Fruit fly (Drosophila melanogaster) whole organism, prepupa: ENCODE data around the gene CG9672.

Source experiments
- CG10631 ChIP-seq: fragments of 200-800 bp; sonication (Bioruptor generic); optimal IDR thresholded peaks from 2 replicates; lab custom pipeline; 2016; ENCODE audit warnings: missing biosample characterization, missing genetic modification characterization
- CG11294 ChIP-seq: fragments of 200-800 bp; sonication (Bioruptor generic); IDR thresholded peaks from 2 replicates; pipeline ENCODE4 v1.3.6; 2022; ENCODE audit warnings: missing biosample characterization, missing genetic modification characterization
- CG11762 ChIP-seq: fragments of 200-800 bp; sonication (Bioruptor generic); optimal IDR thresholded peaks from 3 replicates; lab custom pipeline; 2016; ENCODE audit warnings: missing biosample characterization, missing genetic modification characterization; ENCODE audit not compliant: insufficient read depth
- CG15336 ChIP-seq: fragments of 200-800 bp; sonication (Bioruptor generic); IDR thresholded peaks from 2 replicates; pipeline ENCODE4 v1.3.6; 2022; ENCODE audit warnings: missing biosample characterization, missing genetic modification characterization
- CG1621 ChIP-seq: fragments of 200-800 bp; sonication (Bioruptor generic); optimal IDR thresholded peaks from 3 replicates; lab custom pipeline; 2018; ENCODE audit warnings: missing biosample characterization, mild to moderate bottlenecking, missing genetic modification characterization
- CG16779 ChIP-seq: fragments of 200-800 bp; sonication (Bioruptor generic); optimal IDR thresholded peaks from 3 replicates; lab custom pipeline; 2017; ENCODE audit warnings: missing biosample characterization, mild to moderate bottlenecking, missing genetic modification characterization
- CG31627 ChIP-seq: fragments of 200-800 bp; sonication (Bioruptor generic); optimal IDR thresholded peaks from 3 replicates; lab custom pipeline; 2016; ENCODE audit warnings: missing biosample characterization, missing genetic modification characterization
- CG32006 ChIP-seq: fragments of 200-800 bp; sonication (Bioruptor generic); optimal IDR thresholded peaks from 3 replicates; lab custom pipeline; 2017; ENCODE audit warnings: missing biosample characterization, mild to moderate bottlenecking, missing genetic modification characterization
- CG3919 ChIP-seq: fragments of 200-800 bp; sonication (Bioruptor generic); optimal IDR thresholded peaks from 3 replicates; lab custom pipeline; 2016; ENCODE audit warnings: missing biosample characterization, missing genetic modification characterization
- CG4318 ChIP-seq: fragments of 200-800 bp; sonication (Bioruptor generic); optimal IDR thresholded peaks from 3 replicates; lab custom pipeline; 2017; ENCODE audit warnings: missing biosample characterization, mild to moderate bottlenecking, missing genetic modification characterization
- CG6163 ChIP-seq: fragments of 200-800 bp; sonication (Bioruptor generic); IDR thresholded peaks from 3 replicates; pipeline ENCODE4 v1.3.6; 2022; ENCODE audit warnings: missing biosample characterization, missing genetic modification characterization
- CG6808 ChIP-seq: fragments of 200-800 bp; sonication (Bioruptor generic); optimal IDR thresholded peaks from 3 replicates; lab custom pipeline; 2017; ENCODE audit warnings: missing biosample characterization, missing genetic modification characterization, mild to moderate bottlenecking, moderate library complexity, missing genetic modification reagents
- CG6854 ChIP-seq: fragments of 200-800 bp; sonication (Bioruptor generic); optimal IDR thresholded peaks from 2 replicates; lab custom pipeline; 2017; ENCODE audit warnings: missing biosample characterization, mild to moderate bottlenecking, missing genetic modification characterization
- CG7368 ChIP-seq: fragments of 200-800 bp; sonication (Bioruptor generic); optimal IDR thresholded peaks from 3 replicates; lab custom pipeline; 2016; ENCODE audit warnings: missing biosample characterization, missing genetic modification characterization
- CG8319 ChIP-seq: fragments of 200-800 bp; sonication (Bioruptor generic); optimal IDR thresholded peaks from 3 replicates; lab custom pipeline; 2016; ENCODE audit warnings: missing biosample characterization, missing genetic modification characterization
- CG8632 ChIP-seq: fragments of 200-800 bp; sonication (Bioruptor generic); optimal IDR thresholded peaks from 3 replicates; lab custom pipeline; 2016; ENCODE audit warnings: missing biosample characterization, missing genetic modification characterization
- Eip75B ChIP-seq: fragments of 200-800 bp; sonication (Bioruptor generic); optimal IDR thresholded peaks from 3 replicates; lab custom pipeline; 2016; ENCODE audit warnings: missing biosample characterization, missing genetic modification characterization
- Eip78C ChIP-seq: fragments of 200-800 bp; sonication (Bioruptor generic); peaks from one replicate; lab custom pipeline; 2016; ENCODE audit warnings: missing biosample characterization, missing genetic modification characterization
- Eip93F ChIP-seq: fragments of 200-800 bp; sonication (Bioruptor generic); optimal IDR thresholded peaks from 2 replicates; lab custom pipeline; 2016; ENCODE audit warnings: missing biosample characterization, mild to moderate bottlenecking, missing genetic modification characterization
- Ets21C ChIP-seq: fragments of 200-800 bp; sonication (Bioruptor generic); optimal IDR thresholded peaks from 3 replicates; lab custom pipeline; 2016; ENCODE audit warnings: missing biosample characterization, missing genetic modification characterization
- Ets96B ChIP-seq: fragments of 200-800 bp; optimal IDR thresholded peaks from 2 replicates; lab custom pipeline; 2019; ENCODE audit warnings: missing biosample characterization, mild to moderate bottlenecking, missing genetic modification characterization, moderate library complexity
- Gug ChIP-seq: fragments of 200-800 bp; sonication (Bioruptor generic); IDR thresholded peaks from 2 replicates; pipeline ENCODE4 v1.3.6; 2022; ENCODE audit warnings: missing biosample characterization, missing genetic modification characterization
- Hr38 ChIP-seq: sonication (Bioruptor generic); optimal IDR thresholded peaks from 2 replicates; lab custom pipeline; 2016; ENCODE audit warnings: missing biosample characterization, missing genetic modification characterization
- Lpt ChIP-seq: fragments of 200-800 bp; sonication (Bioruptor generic); optimal IDR thresholded peaks from 3 replicates; lab custom pipeline; 2016; ENCODE audit warnings: missing biosample characterization, missing genetic modification characterization
- Smox ChIP-seq: fragments of 200-800 bp; sonication (Bioruptor generic); optimal IDR thresholded peaks from 3 replicates; lab custom pipeline; 2016; ENCODE audit warnings: missing biosample characterization, missing genetic modification characterization
- Sox102F ChIP-seq: fragments of 200-800 bp; sonication (Bioruptor generic); optimal IDR thresholded peaks from 2 replicates; lab custom pipeline; 2016; ENCODE audit warnings: missing biosample characterization, mild to moderate bottlenecking, missing genetic modification characterization
- Sox14 ChIP-seq: fragments of 200-800 bp; sonication (Bioruptor generic); optimal IDR thresholded peaks from 3 replicates; lab custom pipeline; 2016; ENCODE audit warnings: missing biosample characterization, missing genetic modification characterization
- achi ChIP-seq: fragments of 200-800 bp; sonication (Bioruptor generic); optimal IDR thresholded peaks from 3 replicates; lab custom pipeline; 2016; ENCODE audit warnings: missing biosample characterization, missing genetic modification characterization
- acj6 ChIP-seq: fragments of 200-800 bp; sonication (Bioruptor generic); optimal IDR thresholded peaks from 3 replicates; lab custom pipeline; 2016; ENCODE audit warnings: missing biosample characterization, missing genetic modification characterization
- cyc ChIP-seq: fragments of 200-800 bp; sonication (Bioruptor generic); optimal IDR thresholded peaks from 3 replicates; lab custom pipeline; 2016; ENCODE audit warnings: missing biosample characterization, missing genetic modification characterization
- eg ChIP-seq: fragments of 200-800 bp; sonication (Bioruptor generic); IDR thresholded peaks from 3 replicates; pipeline ENCODE4 v1.3.6; 2022; ENCODE audit warnings: missing biosample characterization, missing genetic modification characterization
- fd85E ChIP-seq: fragments of 200-800 bp; sonication (Bioruptor generic); optimal IDR thresholded peaks from 3 replicates; lab custom pipeline; 2016; ENCODE audit warnings: missing biosample characterization, missing genetic modification characterization
- fkh ChIP-seq: fragments of 200-800 bp; sonication (Bioruptor generic); optimal IDR thresholded peaks from 3 replicates; lab custom pipeline; 2017; ENCODE audit warnings: missing biosample characterization, mild to moderate bottlenecking, missing genetic modification characterization, moderate library complexity
- net ChIP-seq: fragments of 200-800 bp; sonication (Bioruptor generic); optimal IDR thresholded peaks from 3 replicates; lab custom pipeline; 2016; ENCODE audit warnings: missing biosample characterization, missing genetic modification characterization
- pdm3 ChIP-seq: fragments of 200-800 bp; sonication (Bioruptor generic); optimal IDR thresholded peaks from 3 replicates; lab custom pipeline; 2016; ENCODE audit warnings: missing biosample characterization, missing genetic modification characterization
- ss ChIP-seq, 2 experiments: fragments of 200-800 bp; sonication (Bioruptor generic); optimal IDR thresholded peaks; 2 replicates in 1 of 2; 3 replicates in 1 of 2; lab custom pipeline; 2017 to 2018; ENCODE audit warnings: mild to moderate bottlenecking in 2 of 2, missing biosample characterization in 2 of 2, missing genetic modification characterization in 2 of 2, moderate library complexity in 1 of 2
- svp ChIP-seq: fragments of 200-800 bp; sonication (Bioruptor generic); peaks from one replicate; lab custom pipeline; 2016; ENCODE audit warnings: missing biosample characterization, missing genetic modification characterization
- topi ChIP-seq: fragments of 200-800 bp; sonication (Bioruptor generic); optimal IDR thresholded peaks from 3 replicates; lab custom pipeline; 2016; ENCODE audit warnings: missing biosample characterization, missing genetic modification characterization

Gene CG9672

dm6 chrX:16695658-16696181, 11.0 kb downstream of the CG9672 start, which contains the start of gene CG4678:
Gene CG4678, plus strand, starts transcription at chrX:16696131.
- peak; percentile 72 for TF ChIP-seq svp (GFP tag; lab: Kevin White, UChicago)
- no peak for TF ChIP-seq CG6808 (GFP tag; lab: Kevin White, UChicago)
- TF ChIP-seq, all 60 proteins: peak for 1

- no peak for TF ChIP-seq CG7368 (GFP tag; lab: Kevin White, UChicago)
- TF ChIP-seq Eip78C = peak; percentile 82
Measured at dm6 chrX:16694959-16695358, 11.7 kb downstream of the CG9672 start, which contains the start of gene Septin4. Gene Septin4, minus strand, starts transcription at chrX:16695173.

dm6 chrX:16694477-16694876, 12.2 kb downstream of the CG9672 start:
- peak; percentile 5 for TF ChIP-seq fkh (GFP tag; lab: Kevin White, UChicago)
- no peak for TF ChIP-seq acj6
- TF ChIP-seq cyc (GFP tag; lab: Kevin White, UChicago) = no peak
- TF ChIP-seq CG8319 (GFP tag; lab: Kevin White, UChicago) = no peak
- TF ChIP-seq Lpt (GFP tag; lab: Kevin White, UChicago) = peak; percentile 4
- TF ChIP-seq svp (GFP tag; lab: Kevin White, UChicago) = peak; percentile 36
- TF ChIP-seq achi (GFP tag; lab: Kevin White, UChicago) = peak; percentile 19
- TF ChIP-seq net (GFP tag; lab: Kevin White, UChicago) = no peak
- no peak for TF ChIP-seq Smox (GFP tag; lab: Kevin White, UChicago)
- TF ChIP-seq Hr38 (GFP tag; lab: Kevin White, UChicago) = no peak
- TF ChIP-seq eg (GFP tag; lab: Robert Waterston, UW) = peak; percentile 31; the same call in 1 of the 3 replicates
- TF ChIP-seq CG11294 (GFP tag; lab: Robert Waterston, UW) = no peak
- no peak for TF ChIP-seq Sox102F (GFP tag; lab: Kevin White, UChicago)
- peak; percentile 53 for TF ChIP-seq Eip78C

dm6 chrX:16693805-16694387, 12.8 kb downstream of the CG9672 start:
- TF ChIP-seq pdm3 (GFP tag; lab: Kevin White, UChicago) (no peak), net (GFP tag; lab: Kevin White, UChicago) (no peak)

- TF ChIP-seq CG32006 (GFP tag; lab: Kevin White, UChicago) = peak; percentile 43
- peak; percentile 7 for TF ChIP-seq Lpt (GFP tag; lab: Kevin White, UChicago)
- TF ChIP-seq acj6 = no peak
- TF ChIP-seq ss (GFP tag; optimal IDR thresholded peaks at IDR 0.05; lab: Kevin White, UChicago) = no peak
- no peak for TF ChIP-seq CG7368 (GFP tag; lab: Kevin White, UChicago)
- peak; percentile 9 for TF ChIP-seq Eip78C
- TF ChIP-seq fkh (GFP tag; lab: Kevin White, UChicago) = peak; percentile 42
Measured at dm6 chrX:16692325-16692724, 14.3 kb downstream of the CG9672 start.

- TF ChIP-seq CG31627 (GFP tag; lab: Kevin White, UChicago) (peak; percentile 80), Sox102F (GFP tag; lab: Kevin White, UChicago) (peak; percentile 51), fd85E (no peak), CG1621 (tag; lab: Kevin White, UChicago) (peak; percentile 61), Hr38 (GFP tag; lab: Kevin White, UChicago) (no peak), CG10631 (GFP tag; lab: Kevin White, UChicago) (peak; percentile 66), CG4318 (GFP tag; lab: Kevin White, UChicago) (peak; percentile 60), CG8632 (GFP tag; lab: Kevin White, UChicago) (peak; percentile 55), Sox14 (GFP tag; lab: Kevin White, UChicago) (peak; percentile 80), CG6854 (GFP tag; lab: Kevin White, UChicago) (no peak), CG6163 (GFP tag; lab: Robert Waterston, UW) (peak; percentile 87), CG16779 (tag; lab: Kevin White, UChicago) (peak; percentile 51), achi (GFP tag; lab: Kevin White, UChicago) (peak; percentile 75), cyc (GFP tag; lab: Kevin White, UChicago) (peak; percentile 72), Eip93F (GFP tag; lab: Kevin White, UChicago) (no peak), net (GFP tag; lab: Kevin White, UChicago) (peak; percentile 76), Ets96B (tag; lab: Kevin White, UChicago) (peak; percentile 53), Gug (GFP tag; lab: Robert Waterston, UW) (peak; percentile 86), acj6 (peak; percentile 78), Eip75B (GFP tag; lab: Kevin White, UChicago) (peak; percentile 65), eg (GFP tag; lab: Robert Waterston, UW) (peak; percentile 94), Ets21C (peak; percentile 56), CG11294 (GFP tag; lab: Robert Waterston, UW) (peak; percentile 76; the same call in 1 of the 2 replicates), CG15336 (GFP tag; lab: Robert Waterston, UW) (peak; percentile 88), CG11762 (GFP tag; lab: Kevin White, UChicago) (peak; percentile 41), CG3919 (GFP tag; lab: Kevin White, UChicago) (peak; percentile 78), topi (GFP tag; lab: Kevin White, UChicago) (peak; percentile 73)
Measured at dm6 chrX:16691440-16691839, 15.2 kb downstream of the CG9672 start.
